Worm (Caenorhabditis elegans): ENCODE data around the gene cutl-23.

Gene cutl-23

ce11 chrIII:5805273-5805672, 35.3 kb downstream of the cutl-23 start, which contains the start of gene R12B2.3:
R12B2.3 (plus strand) TSS chrIII:5805573.
- TF ChIP-seq nhr-28 (tag; optimal IDR thresholded peaks at IDR 0.05) (no peak), pha-4 (tag; optimal IDR thresholded peaks at IDR 0.05) (no peak), egl-27 (tag; optimal IDR thresholded peaks at IDR 0.05) (no peak), ceh-82 (tag; optimal IDR thresholded peaks at IDR 0.05) (no peak), daf-12 (tag; optimal IDR thresholded peaks at IDR 0.05) (no peak), nhr-43 (tag; optimal IDR thresholded peaks at IDR 0.05; ENCODE audit: poor library complexity, severe bottlenecking) (no peak), nhr-237 (tag; optimal IDR thresholded peaks at IDR 0.05) (no peak), fos-1 (tag; optimal IDR thresholded peaks at IDR 0.05) (no peak), skn-1 (tag; optimal IDR thresholded peaks at IDR 0.05) (no peak), nhr-77 (tag; optimal IDR thresholded peaks at IDR 0.05) (no peak)

- TF ChIP-seq lin-39 (tag; optimal IDR thresholded peaks at IDR 0.05) (no peak), hmg-11 (tag; optimal IDR thresholded peaks at IDR 0.05) (peak; percentile 6), zag-1 (tag; optimal IDR thresholded peaks at IDR 0.05) (no peak), ama-1 (optimal IDR thresholded peaks at IDR 0.05) (no peak)
Measured at ce11 chrIII:5806720-5807119, 36.7 kb downstream of the cutl-23 start, which contains the start of gene R12B2.2. R12B2.2 (plus strand) TSS chrIII:5807020.

ce11 chrIII:5810012-5810411, 40.0 kb downstream of the cutl-23 start:
- TF ChIP-seq pha-4 (tag; optimal IDR thresholded peaks at IDR 0.05) (peak; percentile 70), aly-2 (tag; optimal IDR thresholded peaks at IDR 0.05) (no peak), unc-39 (tag; optimal IDR thresholded peaks at IDR 0.05) (no peak), jun-1 (tag; optimal IDR thresholded peaks at IDR 0.05) (no peak), snpc-4 (tag; optimal IDR thresholded peaks at IDR 0.05) (no peak), ztf-4 (tag; optimal IDR thresholded peaks at IDR 0.05) (no peak), hmg-11 (tag; optimal IDR thresholded peaks at IDR 0.05) (no peak), nhr-23 (tag; optimal IDR thresholded peaks at IDR 0.05) (no peak), lin-39 (tag; optimal IDR thresholded peaks at IDR 0.05) (no peak), pqm-1 (tag; optimal IDR thresholded peaks at IDR 0.05) (peak; percentile 18), elt-2 (tag; optimal IDR thresholded peaks at IDR 0.05) (peak; percentile 12), nhr-43 (tag; optimal IDR thresholded peaks at IDR 0.05; ENCODE audit: poor library complexity, severe bottlenecking) (no peak), ama-1 (optimal IDR thresholded peaks at IDR 0.05) (no peak), ceh-28 (tag; optimal IDR thresholded peaks at IDR 0.05) (no peak), nhr-25 (tag; optimal IDR thresholded peaks at IDR 0.05) (no peak), nhr-28 (tag; optimal IDR thresholded peaks at IDR 0.05) (no peak)

- TF ChIP-seq pqm-1 (tag; optimal IDR thresholded peaks at IDR 0.05) (no peak), unc-62 (GFP tag; optimal IDR thresholded peaks at IDR 0.05) (no peak), ceh-9 (tag; optimal IDR thresholded peaks at IDR 0.05) (no peak), lsy-12 (tag; optimal IDR thresholded peaks at IDR 0.05) (no peak), ama-1 (optimal IDR thresholded peaks at IDR 0.05) (no peak), ZK546.5 (tag; optimal IDR thresholded peaks at IDR 0.05) (no peak), ceh-16 (tag; optimal IDR thresholded peaks at IDR 0.05) (no peak), fkh-10 (GFP tag; optimal IDR thresholded peaks at IDR 0.05) (no peak)
Measured at ce11 chrIII:5811957-5812356, 42.0 kb downstream of the cutl-23 start.

- TF ChIP-seq nhr-67 (tag; optimal IDR thresholded peaks at IDR 0.05) (no peak), ceh-28 (tag; optimal IDR thresholded peaks at IDR 0.05) (no peak), nhr-25 (tag; optimal IDR thresholded peaks at IDR 0.05) (peak; percentile 58), unc-62 (GFP tag; optimal IDR thresholded peaks at IDR 0.05) (peak; percentile 18), elt-3 (tag; optimal IDR thresholded peaks at IDR 0.05) (peak in 2 of 3 experiments; percentile 19 to 82), egl-27 (tag; optimal IDR thresholded peaks at IDR 0.05) (peak; percentile 18), nhr-43 (tag; optimal IDR thresholded peaks at IDR 0.05; ENCODE audit: poor library complexity, severe bottlenecking) (peak; percentile 41), nhr-23 (tag; optimal IDR thresholded peaks at IDR 0.05) (peak; percentile 69), nfya-1 (tag; optimal IDR thresholded peaks at IDR 0.05; ENCODE audit: insufficient read depth) (peak; percentile 73)
Measured at ce11 chrIII:5812672-5813071, 42.7 kb downstream of the cutl-23 start.

ce11 chrIII:5813501-5813900, 43.5 kb downstream of the cutl-23 start:
- TF ChIP-seq ceh-9 (tag; optimal IDR thresholded peaks at IDR 0.05) (no peak), hmg-11 (tag; optimal IDR thresholded peaks at IDR 0.05) (no peak), zag-1 (tag; optimal IDR thresholded peaks at IDR 0.05) (no peak), elt-3 (tag; optimal IDR thresholded peaks at IDR 0.05) (no peak)

Measured in whole organism, L3 larva.